Worm (Caenorhabditis elegans) whole organism, L1 larva: ENCODE measurements around the gene C16C10.9.

ENCODE experiments used
- fos-1 ChIP-seq: fragments of 150-350 bp; optimal IDR thresholded peaks from 2 replicates; lab custom pipeline; 2014; ENCODE audit warnings: missing biosample characterization, missing genetic modification characterization
- irx-1 ChIP-seq: sonication (generic microtip); optimal IDR thresholded peaks from 2 replicates; lab custom pipeline; 2016; ENCODE audit warnings: missing genetic modification characterization, missing compliant biosample characterization
- unc-62 ChIP-seq: fragments of 150-350 bp; optimal IDR thresholded peaks from 2 replicates; lab custom pipeline; 2014; ENCODE audit warnings: missing biosample characterization, missing genetic modification reagents, missing genetic modification characterization

ce11 chrIII:4176109-4176596 lies 19.0 kb upstream of the C16C10.9 start, which contains the start of the genes hrde-1 and C16C10.13:
- TF ChIP-seq irx-1 (tag; lab: Kevin White, UChicago) (no peak), unc-62 (GFP tag; lab: Kevin White, UChicago) (no peak), fos-1 (no peak)
